Fruit fly (Drosophila melanogaster): Measurements from ENCODE around the gene Cont.

dm6 chr3R:4390133-4390532 lies 9.0 kb downstream of the Cont start, which contains the start of gene CG14646:
- TF ChIP-seq CG8478 (optimal IDR thresholded peaks at IDR 0.05) = no peak
- no peak for TF ChIP-seq CTCF (optimal IDR thresholded peaks at IDR 0.05)
